Fruit fly (Drosophila melanogaster) whole organism, embryonic: ENCODE results near the gene Ogdh.
A peak's percentile ranks its signal among the peaks of the same experiment; 100 is the strongest.

Experiments used
- Bgb ChIP-seq: fragments of 200-800 bp; sonication (Bioruptor generic); IDR thresholded peaks from 2 replicates; pipeline ENCODE4 v1.3.6; 2022; ENCODE audit warnings: missing biosample characterization, missing genetic modification characterization; ENCODE audit not compliant: partially characterized antibody
- CG10462 ChIP-seq: fragments of 200-800 bp; sonication (Bioruptor generic); optimal IDR thresholded peaks from 2 replicates; lab custom pipeline; 2016; ENCODE audit warnings: missing biosample characterization, missing genetic modification characterization
- CG10543 ChIP-seq: fragments of 200-800 bp; sonication (Bioruptor generic); optimal IDR thresholded peaks from 3 replicates; lab custom pipeline; 2017; ENCODE audit warnings: missing biosample characterization, mild to moderate bottlenecking, missing genetic modification characterization, moderate library complexity
- CG10979 ChIP-seq: fragments of 200-800 bp; sonication (Bioruptor generic); optimal IDR thresholded peaks from 2 replicates; lab custom pipeline; 2018; ENCODE audit warnings: missing biosample characterization, mild to moderate bottlenecking, missing genetic modification characterization, moderate library complexity
- CG11247 ChIP-seq: fragments of 200-800 bp; sonication (Bioruptor generic); IDR thresholded peaks from 2 replicates; pipeline ENCODE4 v1.3.6; 2022; ENCODE audit warnings: missing biosample characterization, missing genetic modification characterization
- CG15011 ChIP-seq: fragments of 200-800 bp; sonication (Bioruptor generic); optimal IDR thresholded peaks from 3 replicates; lab custom pipeline; 2018; ENCODE audit warnings: missing biosample characterization, mild to moderate bottlenecking, missing genetic modification characterization
- CG15514 ChIP-seq: fragments of 200-800 bp; sonication (Bioruptor generic); optimal IDR thresholded peaks from 3 replicates; lab custom pipeline; 2017; ENCODE audit warnings: missing biosample characterization, missing genetic modification characterization, mild to moderate bottlenecking, moderate library complexity, missing genetic modification reagents
- CG15696 ChIP-seq: fragments of 200-800 bp; sonication (Bioruptor generic); optimal IDR thresholded peaks from 2 replicates; lab custom pipeline; 2019; ENCODE audit warnings: missing biosample characterization, mild to moderate bottlenecking, missing genetic modification characterization, moderate library complexity
- CG17359 ChIP-seq: fragments of 200-800 bp; sonication (Bioruptor generic); optimal IDR thresholded peaks from 3 replicates; lab custom pipeline; 2018; ENCODE audit warnings: missing biosample characterization, mild to moderate bottlenecking, missing genetic modification characterization, moderate library complexity
- CG2199 ChIP-seq: fragments of 200-800 bp; sonication (Bioruptor generic); IDR thresholded peaks from 3 replicates; pipeline ENCODE4 v1.3.6; 2022; ENCODE audit warnings: missing biosample characterization, missing genetic modification characterization
- CG32532 ChIP-seq: fragments of 200-800 bp; sonication (Bioruptor generic); IDR thresholded peaks from 2 replicates; pipeline ENCODE4 v1.3.6; 2022; ENCODE audit warnings: missing biosample characterization, missing genetic modification characterization
- CG3838 ChIP-seq: fragments of 200-800 bp; sonication (Bioruptor generic); optimal IDR thresholded peaks from 3 replicates; lab custom pipeline; 2016; ENCODE audit warnings: missing biosample characterization, missing genetic modification characterization
- CG42726 ChIP-seq: fragments of 200-800 bp; sonication (Bioruptor generic); IDR thresholded peaks from 2 replicates; pipeline ENCODE4 v1.3.6; 2022; ENCODE audit warnings: missing biosample characterization, missing genetic modification characterization; ENCODE audit not compliant: partially characterized antibody
- CG4617 ChIP-seq: fragments of 200-800 bp; sonication (Bioruptor generic); optimal IDR thresholded peaks from 3 replicates; lab custom pipeline; 2016; ENCODE audit warnings: missing biosample characterization, missing genetic modification characterization, borderline replicate concordance
- CG4707 ChIP-seq: fragments of 200-800 bp; sonication (Bioruptor generic); optimal IDR thresholded peaks from 2 replicates; lab custom pipeline; 2018; ENCODE audit warnings: missing biosample characterization, mild to moderate bottlenecking, missing genetic modification characterization, moderate library complexity
- CG7372 ChIP-seq: fragments of 200-800 bp; sonication (Bioruptor generic); IDR thresholded peaks from 2 replicates; pipeline ENCODE4 v1.3.6; 2022; ENCODE audit warnings: missing biosample characterization, missing genetic modification characterization
- CkIIα-i1 ChIP-seq: fragments of 200-800 bp; sonication (Bioruptor generic); IDR thresholded peaks from 2 replicates; pipeline ENCODE4 v1.3.6; 2022; ENCODE audit warnings: missing biosample characterization, missing genetic modification characterization
- D19A ChIP-seq: fragments of 200-800 bp; optimal IDR thresholded peaks from 3 replicates; lab custom pipeline; 2019; ENCODE audit warnings: missing biosample characterization, mild to moderate bottlenecking, missing genetic modification characterization, moderate library complexity
- Dbx ChIP-seq: fragments of 200-800 bp; sonication (Bioruptor generic); IDR thresholded peaks from 3 replicates; pipeline ENCODE4 v1.3.6; 2022; ENCODE audit warnings: missing biosample characterization, missing genetic modification characterization
- Dip3 ChIP-seq: fragments of 200-800 bp; sonication (Bioruptor generic); optimal IDR thresholded peaks from 3 replicates; lab custom pipeline; 2016; ENCODE audit warnings: missing biosample characterization, missing genetic modification characterization
- E2f1 ChIP-seq: fragments of 200-800 bp; sonication (Bioruptor generic); IDR thresholded peaks from 2 replicates; pipeline ENCODE4 v1.3.6; 2022; ENCODE audit warnings: missing biosample characterization, missing genetic modification characterization
- H15 ChIP-seq: fragments of 200-800 bp; sonication (Bioruptor generic); IDR thresholded peaks from 3 replicates; pipeline ENCODE4 v1.3.6; 2022; ENCODE audit warnings: missing biosample characterization, missing genetic modification characterization
- Hr78 ChIP-seq, 2 experiments: fragments of 200-800 bp in 1 of 2; fragments of >200 bp in 1 of 2; sonication (Bioruptor generic) in 1 of 2; optimal IDR thresholded peaks; 2 replicates each; lab custom pipeline; 2017 to 2019; ENCODE audit warnings: missing biosample characterization in 2 of 2, missing genetic modification characterization in 2 of 2, mild to moderate bottlenecking in 1 of 2, moderate library complexity in 1 of 2
- MTF-1 ChIP-seq: fragments of 200-800 bp; sonication (Bioruptor generic); optimal IDR thresholded peaks from 2 replicates; lab custom pipeline; 2018; ENCODE audit warnings: missing biosample characterization, mild to moderate bottlenecking, missing genetic modification characterization, borderline replicate concordance
- NfI ChIP-seq: fragments of 200-800 bp; sonication (Bioruptor generic); optimal IDR thresholded peaks from 3 replicates; lab custom pipeline; 2018; ENCODE audit warnings: missing biosample characterization, mild to moderate bottlenecking, missing genetic modification characterization, moderate library complexity
- Six4 ChIP-seq: fragments of 200-800 bp; sonication (Bioruptor generic); optimal IDR thresholded peaks from 2 replicates; lab custom pipeline; 2016; ENCODE audit warnings: missing biosample characterization, missing genetic modification characterization
- Tbp ChIP-seq: fragments of >200 bp; optimal IDR thresholded peaks from 2 replicates; lab custom pipeline; 2018; ENCODE audit warnings: missing biosample characterization, missing genetic modification characterization
- ab ChIP-seq: fragments of 200-800 bp; sonication (Bioruptor generic); optimal IDR thresholded peaks from 2 replicates; lab custom pipeline; 2016; ENCODE audit warnings: missing biosample characterization, missing genetic modification characterization
- aop ChIP-seq: fragments of 200-800 bp; sonication (Bioruptor generic); IDR thresholded peaks from 2 replicates; pipeline ENCODE4 v1.3.6; 2022; ENCODE audit warnings: missing biosample characterization, missing genetic modification characterization
- bbx ChIP-seq: fragments of 200-800 bp; sonication (Bioruptor generic); IDR thresholded peaks from 2 replicates; pipeline ENCODE4 v1.3.6; 2022; ENCODE audit warnings: missing biosample characterization, missing genetic modification characterization; ENCODE audit not compliant: partially characterized antibody
- cas ChIP-seq: fragments of 200-800 bp; sonication (Bioruptor generic); IDR thresholded peaks from 2 replicates; pipeline ENCODE4 v1.3.6; 2022; ENCODE audit warnings: missing biosample characterization, missing genetic modification characterization
- chinmo ChIP-seq: fragments of 200-800 bp; sonication (Bioruptor generic); IDR thresholded peaks from 4 replicates; pipeline ENCODE4 v1.3.6; 2022; ENCODE audit warnings: missing biosample characterization, missing genetic modification characterization; ENCODE audit not compliant: partially characterized antibody
- corto ChIP-seq: fragments of 200-800 bp; sonication (Bioruptor generic); optimal IDR thresholded peaks from 2 replicates; lab custom pipeline; 2016; ENCODE audit warnings: missing biosample characterization, mild to moderate bottlenecking, missing genetic modification characterization, moderate library complexity
- da ChIP-seq: fragments of 200-800 bp; sonication (Bioruptor generic); optimal IDR thresholded peaks from 2 replicates; lab custom pipeline; 2016; ENCODE audit warnings: missing biosample characterization, missing genetic modification characterization
- ftz-f1 ChIP-seq: fragments of 200-800 bp; sonication (Bioruptor generic); optimal IDR thresholded peaks from 2 replicates; lab custom pipeline; 2016; ENCODE audit warnings: missing biosample characterization, missing genetic modification characterization
- gce ChIP-seq: fragments of 200-800 bp; sonication (Bioruptor generic); IDR thresholded peaks from 3 replicates; pipeline ENCODE4 v1.3.6; 2022; ENCODE audit warnings: missing biosample characterization, missing genetic modification characterization
- grau ChIP-seq: fragments of 200-800 bp; optimal IDR thresholded peaks from 3 replicates; lab custom pipeline; 2019; ENCODE audit warnings: missing biosample characterization, mild to moderate bottlenecking, missing genetic modification characterization, moderate library complexity
- jing ChIP-seq: fragments of 200-800 bp; sonication (Bioruptor generic); optimal IDR thresholded peaks from 2 replicates; lab custom pipeline; 2018; ENCODE audit warnings: missing biosample characterization, mild to moderate bottlenecking, missing genetic modification characterization
- kni ChIP-seq: fragments of 200-800 bp; sonication (Bioruptor generic); optimal IDR thresholded peaks from 3 replicates; lab custom pipeline; 2017; ENCODE audit warnings: mild to moderate bottlenecking, missing biosample characterization, missing genetic modification reagents, missing genetic modification characterization
- lilli ChIP-seq: fragments of 200-800 bp; sonication (Bioruptor generic); optimal IDR thresholded peaks from 3 replicates; lab custom pipeline; 2016; ENCODE audit warnings: missing biosample characterization, missing genetic modification characterization
- mirr ChIP-seq: fragments of 200-800 bp; sonication (Bioruptor generic); optimal IDR thresholded peaks from 3 replicates; lab custom pipeline; 2018; ENCODE audit warnings: missing biosample characterization, mild to moderate bottlenecking, missing genetic modification characterization
- pfk ChIP-seq: fragments of 200-800 bp; sonication (Bioruptor generic); optimal IDR thresholded peaks from 2 replicates; lab custom pipeline; 2018; ENCODE audit warnings: missing biosample characterization, mild to moderate bottlenecking, missing genetic modification characterization, moderate library complexity
- pnt ChIP-seq: fragments of 200-800 bp; sonication (Bioruptor generic); optimal IDR thresholded peaks from 3 replicates; lab custom pipeline; 2016; ENCODE audit warnings: missing biosample characterization, missing genetic modification characterization
- pum ChIP-seq: fragments of 200-800 bp; sonication (Bioruptor generic); optimal IDR thresholded peaks from 2 replicates; lab custom pipeline; 2016; ENCODE audit warnings: missing biosample characterization, missing genetic modification characterization
- stwl ChIP-seq: fragments of 200-800 bp; sonication (Bioruptor generic); optimal IDR thresholded peaks from 3 replicates; lab custom pipeline; 2018; ENCODE audit warnings: missing biosample characterization, mild to moderate bottlenecking, missing genetic modification characterization, moderate library complexity
- trh ChIP-seq: fragments of 200-800 bp; sonication (Bioruptor generic); optimal IDR thresholded peaks from 2 replicates; lab custom pipeline; 2016; ENCODE audit warnings: missing biosample characterization, missing genetic modification characterization
- twi ChIP-seq: fragments of 200-800 bp; optimal IDR thresholded peaks from 2 replicates; lab custom pipeline; 2019; ENCODE audit warnings: missing biosample characterization, mild to moderate bottlenecking, missing genetic modification characterization, moderate library complexity
- vvl ChIP-seq: fragments of 200-800 bp; sonication (Bioruptor generic); IDR thresholded peaks from 2 replicates; pipeline ENCODE4 v1.3.6; 2022; ENCODE audit warnings: missing biosample characterization, missing genetic modification characterization

Gene Ogdh

dm6 chr3L:16956003-16956767 lies 1.6 kb downstream of the Ogdh start (continued):
- TF ChIP-seq CG32532 (GFP tag; lab: Robert Waterston, UW) = no peak
- no peak for TF ChIP-seq lilli (GFP tag; lab: Kevin White, UChicago)
- no peak for TF ChIP-seq CG11247 (GFP tag; lab: Robert Waterston, UW)
- no peak for TF ChIP-seq pnt
- no peak; the same call in 1 of the 2 replicates for TF ChIP-seq CG7372 (GFP tag; lab: Robert Waterston, UW)
- no peak for TF ChIP-seq Dbx (GFP tag; lab: Robert Waterston, UW)
- TF ChIP-seq CG4707 (GFP tag; lab: Kevin White, UChicago) = no peak
- TF ChIP-seq da (GFP tag; lab: Kevin White, UChicago) = no peak
- no peak for TF ChIP-seq Tbp (GFP tag; lab: Kevin White, UChicago)
- no peak for TF ChIP-seq CG17359 (tag; lab: Kevin White, UChicago)
- TF ChIP-seq CG10462 (GFP tag; lab: Kevin White, UChicago) = no peak
- TF ChIP-seq mirr (GFP tag; lab: Kevin White, UChicago) = no peak
- TF ChIP-seq twi (tag; lab: Kevin White, UChicago) = no peak
- TF ChIP-seq chinmo = peak; percentile 67; the same call in 1 of the 4 replicates
- TF ChIP-seq CG15696 = no peak
- TF ChIP-seq pum (GFP tag; lab: Kevin White, UChicago) = no peak
- no peak for TF ChIP-seq CG10979 (tag; lab: Kevin White, UChicago)
- no peak for TF ChIP-seq CG15514
- TF ChIP-seq stwl (tag; lab: Kevin White, UChicago) = peak; percentile 30
- TF ChIP-seq CG15011 (GFP tag; lab: Kevin White, UChicago) = no peak
- no peak for TF ChIP-seq CG42726 (GFP tag; lab: Robert Waterston, UW)
- TF ChIP-seq Hr78 (GFP tag; optimal IDR thresholded peaks at IDR 0.05; lab: Kevin White, UChicago) = no peak
- TF ChIP-seq ab (GFP tag; lab: Kevin White, UChicago) = no peak
- TF ChIP-seq D19A (tag; lab: Kevin White, UChicago) = peak; percentile 92
- TF ChIP-seq E2f1 = no peak
- no peak for TF ChIP-seq Six4 (GFP tag; lab: Kevin White, UChicago)
- no peak for TF ChIP-seq Dip3 (GFP tag; lab: Kevin White, UChicago)
- TF ChIP-seq trh = no peak
- TF ChIP-seq jing (GFP tag; lab: Kevin White, UChicago) = no peak
- TF ChIP-seq CG2199 (GFP tag; lab: Robert Waterston, UW) = peak; percentile 71; the same call in 1 of the 3 replicates
- peak; percentile 7 for TF ChIP-seq ftz-f1 (GFP tag; lab: Kevin White, UChicago)
- no peak for TF ChIP-seq corto (GFP tag; lab: Kevin White, UChicago)
- TF ChIP-seq gce (GFP tag; lab: Robert Waterston, UW) = no peak; the same call in 2 of the 3 replicates
- no peak for TF ChIP-seq CkIIα-i1 (GFP tag; lab: Robert Waterston, UW)
- TF ChIP-seq MTF-1 (GFP tag; lab: Kevin White, UChicago) = no peak
- TF ChIP-seq aop (GFP tag; lab: Robert Waterston, UW) = no peak
- TF ChIP-seq grau = no peak
- TF ChIP-seq cas (GFP tag; lab: Robert Waterston, UW) = no peak
- TF ChIP-seq pfk (GFP tag; lab: Kevin White, UChicago) = no peak
- TF ChIP-seq CG3838 = no peak
- TF ChIP-seq CG10543 = no peak
- TF ChIP-seq Bgb = no peak
- no peak for TF ChIP-seq CG4617 (GFP tag; lab: Kevin White, UChicago)
- no peak for TF ChIP-seq NfI (GFP tag; lab: Kevin White, UChicago)
- TF ChIP-seq vvl = no peak; the same call in 1 of the 2 replicates
- 0 out of 2 replicates have a peak, but pooled peaks have one; percentile 18 for TF ChIP-seq bbx
- TF ChIP-seq kni (GFP tag; lab: Kevin White, UChicago) = no peak
- no peak for TF ChIP-seq H15 (GFP tag; lab: Robert Waterston, UW)
